Worm (Caenorhabditis elegans) whole organism, L1 larva: Measurements from ENCODE around the gene lst-4.

Experiments used
- C16A3.4 ChIP-seq: fragments of 150-350 bp; optimal IDR thresholded peaks from 2 replicates; lab custom pipeline; 2014; ENCODE audit warnings: missing biosample characterization, missing genetic modification characterization
- aly-2 ChIP-seq: fragments of 150-350 bp; optimal IDR thresholded peaks from 2 replicates; lab custom pipeline; 2014; ENCODE audit warnings: missing biosample characterization, missing genetic modification characterization
- ama-1 ChIP-seq: fragments of 150-350 bp; optimal IDR thresholded peaks from 2 replicates; lab custom pipeline; 2014
- blmp-1 ChIP-seq: fragments of 150-350 bp; optimal IDR thresholded peaks from 2 replicates; lab custom pipeline; 2014; ENCODE audit warnings: missing biosample characterization, missing genetic modification characterization
- ceh-63 ChIP-seq: fragments of 200-800 bp; sonication (Bioruptor generic); optimal IDR thresholded peaks from 2 replicates; lab custom pipeline; 2018; ENCODE audit warnings: mild to moderate bottlenecking, missing genetic modification characterization, missing compliant biosample characterization
- ceh-8 ChIP-seq: fragments of 200-800 bp; sonication (Bioruptor generic); optimal IDR thresholded peaks from 2 replicates; lab custom pipeline; 2018; ENCODE audit warnings: mild to moderate bottlenecking, missing genetic modification characterization, moderate library complexity, missing compliant biosample characterization
- ceh-88 ChIP-seq: fragments of 200-800 bp; sonication (Bioruptor generic); IDR thresholded peaks from 2 replicates; pipeline ENCODE4 v1.3.6; 2022; ENCODE audit warnings: missing genetic modification characterization, missing compliant biosample characterization
- ces-1 ChIP-seq: fragments of 150-350 bp; optimal IDR thresholded peaks from 2 replicates; lab custom pipeline; 2014; ENCODE audit warnings: missing biosample characterization, missing genetic modification reagents, missing genetic modification characterization
- dpl-1 ChIP-seq, 3 experiments: fragments of 150-350 bp in 2 of 3; sonication (generic microtip) in 1 of 3; optimal IDR thresholded peaks; 2 replicates each; lab custom pipeline; 2014 to 2017; ENCODE audit warnings: missing biosample characterization in 3 of 3, missing genetic modification characterization in 3 of 3, missing genetic modification reagents in 3 of 3
- efl-1 ChIP-seq, 4 experiments: fragments of 150-350 bp; optimal IDR thresholded peaks in 3 of 4; peaks in 1 of 4; 1 replicate in 1 of 4; 2 replicates in 3 of 4; lab custom pipeline; 2014; ENCODE audit warnings: missing biosample characterization in 2 of 4, missing genetic modification characterization in 2 of 4, missing genetic modification reagents in 2 of 4
- efl-3 ChIP-seq: fragments of 200-800 bp; sonication (Bioruptor generic); optimal IDR thresholded peaks from 2 replicates; lab custom pipeline; 2018; ENCODE audit warnings: mild to moderate bottlenecking, missing genetic modification characterization, missing compliant biosample characterization
- egl-27 ChIP-seq, 2 experiments: fragments of 150-350 bp in 1 of 2; sonication (generic microtip); optimal IDR thresholded peaks; 3 replicates each; lab custom pipeline; 2017 to 2018; ENCODE audit warnings: missing biosample characterization in 2 of 2, missing genetic modification characterization in 2 of 2, missing genetic modification reagents in 2 of 2
- elt-2 ChIP-seq: sonication (generic microtip); optimal IDR thresholded peaks from 2 replicates; lab custom pipeline; 2016; ENCODE audit warnings: missing genetic modification characterization, mild to moderate bottlenecking, inconsistent platforms, missing compliant biosample characterization, missing genetic modification reagents
- elt-3 ChIP-seq, 6 experiments: fragments of 150-350 bp in 1 of 6; sonication (generic microtip); optimal IDR thresholded peaks; 2 replicates each; lab custom pipeline; 2017 to 2018; ENCODE audit warnings: missing biosample characterization in 6 of 6, missing genetic modification characterization in 6 of 6, inconsistent platforms in 1 of 6
- ets-5 ChIP-seq: fragments of 200-800 bp; sonication (Bioruptor generic); IDR thresholded peaks from 2 replicates; pipeline ENCODE4 v1.3.6; 2022; ENCODE audit warnings: missing genetic modification characterization, missing compliant biosample characterization
- fkh-10 ChIP-seq: sonication (generic microtip); optimal IDR thresholded peaks from 2 replicates; lab custom pipeline; 2017; ENCODE audit warnings: missing biosample characterization, missing genetic modification reagents, missing genetic modification characterization
- fkh-4 ChIP-seq: sonication (generic microtip); optimal IDR thresholded peaks from 2 replicates; lab custom pipeline; 2016; ENCODE audit warnings: missing compliant biosample characterization, missing genetic modification characterization, borderline replicate concordance
- fkh-8 ChIP-seq: sonication (generic microtip); optimal IDR thresholded peaks from 2 replicates; lab custom pipeline; 2016; ENCODE audit warnings: mild to moderate bottlenecking, missing genetic modification characterization, missing compliant biosample characterization
- fos-1 ChIP-seq: fragments of 150-350 bp; optimal IDR thresholded peaks from 2 replicates; lab custom pipeline; 2014; ENCODE audit warnings: missing biosample characterization, missing genetic modification characterization
- hpl-2 ChIP-seq: fragments of 150-350 bp; optimal IDR thresholded peaks from 2 replicates; lab custom pipeline; 2014; ENCODE audit warnings: missing biosample characterization, missing genetic modification reagents, missing genetic modification characterization
- irx-1 ChIP-seq: sonication (generic microtip); optimal IDR thresholded peaks from 2 replicates; lab custom pipeline; 2016; ENCODE audit warnings: missing genetic modification characterization, missing compliant biosample characterization
- isw-1 ChIP-seq: fragments of 200-800 bp; sonication (Bioruptor generic); IDR thresholded peaks from 2 replicates; pipeline ENCODE4 v1.3.6; 2022; ENCODE audit warnings: missing genetic modification characterization, missing compliant biosample characterization
- jun-1 ChIP-seq: fragments of 150-350 bp; optimal IDR thresholded peaks from 2 replicates; lab custom pipeline; 2014; ENCODE audit warnings: missing biosample characterization, missing genetic modification reagents, missing genetic modification characterization
- lin-35 ChIP-seq, 2 experiments: fragments of 150-350 bp; optimal IDR thresholded peaks; 2 replicates each; lab custom pipeline; 2014; ENCODE audit warnings: missing biosample characterization in 2 of 2, missing genetic modification characterization in 2 of 2, missing genetic modification reagents in 2 of 2
- lir-3 ChIP-seq: sonication (generic microtip); optimal IDR thresholded peaks from 2 replicates; lab custom pipeline; 2016; ENCODE audit warnings: mild to moderate bottlenecking, missing genetic modification characterization, moderate library complexity, missing compliant biosample characterization; ENCODE audit not compliant: poor library complexity
- lsy-2 ChIP-seq, 2 experiments: fragments of 150-350 bp; optimal IDR thresholded peaks; 2 replicates each; lab custom pipeline; 2014; ENCODE audit warnings: missing biosample characterization in 2 of 2, missing genetic modification characterization in 2 of 2
- mep-1 ChIP-seq: fragments of 150-350 bp; optimal IDR thresholded peaks from 2 replicates; lab custom pipeline; 2014; ENCODE audit warnings: missing biosample characterization, missing genetic modification characterization
- nhr-11 ChIP-seq: fragments of 150-350 bp; optimal IDR thresholded peaks from 2 replicates; lab custom pipeline; 2014; ENCODE audit warnings: missing biosample characterization, missing genetic modification characterization
- nhr-12 ChIP-seq: sonication (generic microtip); optimal IDR thresholded peaks from 2 replicates; lab custom pipeline; 2017; ENCODE audit warnings: missing biosample characterization, missing genetic modification characterization
- nhr-19 ChIP-seq: fragments of 200-800 bp; sonication (Bioruptor generic); conservative IDR thresholded peaks from 2 replicates; pipeline ENCODE4 v1.3.6; 2022; ENCODE audit warnings: missing genetic modification characterization, missing compliant biosample characterization
- nhr-20 ChIP-seq: sonication (generic microtip); optimal IDR thresholded peaks from 2 replicates; lab custom pipeline; 2016; ENCODE audit warnings: mild to moderate bottlenecking, missing genetic modification characterization, missing compliant biosample characterization
- nhr-237 ChIP-seq: fragments of 150-350 bp; optimal IDR thresholded peaks from 2 replicates; lab custom pipeline; 2014; ENCODE audit warnings: missing biosample characterization, missing genetic modification characterization
- nhr-28 ChIP-seq: fragments of 150-350 bp; optimal IDR thresholded peaks from 2 replicates; lab custom pipeline; 2014; ENCODE audit warnings: missing biosample characterization, missing genetic modification characterization
- nhr-47 ChIP-seq: sonication (generic microtip); optimal IDR thresholded peaks from 2 replicates; lab custom pipeline; 2016; ENCODE audit warnings: mild to moderate bottlenecking, missing genetic modification characterization, moderate library complexity, missing compliant biosample characterization
- nhr-71 ChIP-seq: sonication (generic microtip); optimal IDR thresholded peaks from 2 replicates; lab custom pipeline; 2016; ENCODE audit warnings: mild to moderate bottlenecking, missing genetic modification characterization, moderate library complexity, missing compliant biosample characterization
- nhr-76 ChIP-seq: sonication (generic microtip); optimal IDR thresholded peaks from 2 replicates; lab custom pipeline; 2017; ENCODE audit warnings: missing biosample characterization, missing genetic modification characterization
- nhr-77 ChIP-seq: fragments of 150-350 bp; optimal IDR thresholded peaks from 2 replicates; lab custom pipeline; 2014; ENCODE audit warnings: missing biosample characterization, missing genetic modification characterization
- nhr-85 ChIP-seq: sonication (generic microtip); peaks from one replicate; lab custom pipeline; 2016; ENCODE audit warnings: missing genetic modification characterization, inconsistent platforms, missing compliant biosample characterization
- pag-3 ChIP-seq: sonication (generic microtip); optimal IDR thresholded peaks from 2 replicates; lab custom pipeline; 2017; ENCODE audit warnings: missing genetic modification characterization, mild to moderate bottlenecking, missing compliant biosample characterization, antibody characterized with exemption, borderline replicate concordance; ENCODE audit not compliant: insufficient read depth
- pax-3 ChIP-seq: fragments of 200-800 bp; sonication (Bioruptor generic); optimal IDR thresholded peaks from 2 replicates; lab custom pipeline; 2018; ENCODE audit warnings: mild to moderate bottlenecking, missing genetic modification characterization, moderate library complexity, missing compliant biosample characterization
- pqm-1 ChIP-seq: sonication (generic microtip); optimal IDR thresholded peaks from 3 replicates; lab custom pipeline; 2017; ENCODE audit warnings: missing biosample characterization, missing genetic modification characterization
- rnt-1 ChIP-seq: sonication (generic microtip); optimal IDR thresholded peaks from 2 replicates; lab custom pipeline; 2016; ENCODE audit warnings: mild to moderate bottlenecking, missing genetic modification characterization, moderate library complexity, missing compliant biosample characterization
- snu-23 ChIP-seq: sonication (generic microtip); optimal IDR thresholded peaks from 2 replicates; lab custom pipeline; 2016; ENCODE audit warnings: missing genetic modification characterization, missing compliant biosample characterization
- sox-4 ChIP-seq: sonication (generic microtip); optimal IDR thresholded peaks from 2 replicates; lab custom pipeline; 2016; ENCODE audit warnings: missing genetic modification characterization, missing compliant biosample characterization
- sptf-1 ChIP-seq: fragments of 150-350 bp; optimal IDR thresholded peaks from 2 replicates; lab custom pipeline; 2014; ENCODE audit warnings: missing biosample characterization, missing genetic modification characterization
- sup-37 ChIP-seq: fragments of 200-800 bp; sonication (Bioruptor generic); optimal IDR thresholded peaks from 2 replicates; lab custom pipeline; 2018; ENCODE audit warnings: mild to moderate bottlenecking, missing genetic modification characterization, missing compliant biosample characterization
- swsn-7 ChIP-seq: sonication (generic microtip); optimal IDR thresholded peaks from 2 replicates; lab custom pipeline; 2016; ENCODE audit warnings: missing genetic modification characterization, missing compliant biosample characterization
- tbx-2 ChIP-seq: sonication (generic microtip); optimal IDR thresholded peaks from 2 replicates; lab custom pipeline; 2016; ENCODE audit warnings: missing genetic modification characterization, missing compliant biosample characterization
- tlp-1 ChIP-seq: fragments of 150-350 bp; optimal IDR thresholded peaks from 2 replicates; lab custom pipeline; 2014; ENCODE audit warnings: missing biosample characterization, missing genetic modification characterization
- unc-86 ChIP-seq: sonication (generic microtip); optimal IDR thresholded peaks from 2 replicates; lab custom pipeline; 2016; ENCODE audit warnings: missing genetic modification characterization, missing compliant biosample characterization
- xbp-1 ChIP-seq: sonication (generic microtip); optimal IDR thresholded peaks from 2 replicates; lab custom pipeline; 2016; ENCODE audit warnings: missing genetic modification characterization, missing compliant biosample characterization
- zip-4 ChIP-seq: fragments of 200-800 bp; sonication (Bioruptor generic); optimal IDR thresholded peaks from 2 replicates; lab custom pipeline; 2018; ENCODE audit warnings: mild to moderate bottlenecking, missing genetic modification characterization, moderate library complexity, missing compliant biosample characterization
- ztf-11 ChIP-seq, 2 experiments: sonication (generic microtip); optimal IDR thresholded peaks; 2 replicates each; lab custom pipeline; 2016 to 2017; ENCODE audit warnings: missing genetic modification characterization in 2 of 2, missing biosample characterization in 1 of 2, missing compliant biosample characterization in 1 of 2
- ztf-4 ChIP-seq: fragments of 150-350 bp; optimal IDR thresholded peaks from 2 replicates; lab custom pipeline; 2014; ENCODE audit warnings: missing biosample characterization, missing genetic modification characterization

lst-4 gene

ce11 chrIV:14013692-14014091 lies 56.0 kb downstream of the lst-4 start (continued):
- TF ChIP-seq ceh-63 (GFP tag; lab: Kevin White, UChicago) (no peak), lsy-2 (tag; optimal IDR thresholded peaks at IDR 0.05; lab: Kevin White, UChicago) (peak; percentile 17 to 50), ceh-88 (GFP tag; lab: Robert Waterston, UW) (no peak), pqm-1 (tag; lab: Kevin White, UChicago) (no peak), pax-3 (tag; lab: Kevin White, UChicago) (no peak), egl-27 (tag; optimal IDR thresholded peaks at IDR 0.05; lab: Kevin White, UChicago) (no peak), elt-2 (tag; lab: Kevin White, UChicago) (no peak), snu-23 (GFP tag; lab: Kevin White, UChicago) (no peak), nhr-76 (tag; lab: Kevin White, UChicago) (no peak), ceh-8 (GFP tag; lab: Kevin White, UChicago) (no peak), dpl-1 (GFP tag; optimal IDR thresholded peaks at IDR 0.05; lab: Kevin White, UChicago) (peak in 2 of 3 experiments; percentile 10 to 12), fos-1 (tag; lab: Kevin White, UChicago) (no peak), tbx-2 (tag; lab: Kevin White, UChicago) (peak; percentile 9), nhr-237 (no peak), blmp-1 (tag; lab: Kevin White, UChicago) (no peak), nhr-20 (tag; lab: Kevin White, UChicago) (peak; percentile 30), aly-2 (tag; lab: Kevin White, UChicago) (no peak), efl-1 (optimal IDR thresholded peaks at IDR 0.05; lab: Kevin White, UChicago) (peak in 1 of 2 experiments; percentile 11), efl-1 (GFP tag; optimal IDR thresholded peaks at IDR 0.05 in 1 of 2; lab: Kevin White, UChicago) (peak in 1 of 2 experiments; percentile 2), hpl-2 (GFP tag; lab: Kevin White, UChicago) (no peak), sup-37 (GFP tag; lab: Kevin White, UChicago) (no peak), irx-1 (no peak), isw-1 (GFP tag; lab: Robert Waterston, UW) (no peak), zip-4 (GFP tag; lab: Kevin White, UChicago) (no peak), ama-1 (lab: Kevin White, UChicago) (no peak), nhr-11 (tag; lab: Kevin White, UChicago) (no peak), sox-4 (tag; lab: Kevin White, UChicago) (no peak), nhr-19 (GFP tag; lab: Robert Waterston, UW) (peak; percentile 42), pag-3 (tag; lab: Kevin White, UChicago) (no peak), unc-86 (tag; lab: Kevin White, UChicago) (no peak), nhr-71 (tag; lab: Kevin White, UChicago) (no peak), fkh-4 (tag; lab: Kevin White, UChicago) (no peak), fkh-10 (GFP tag; lab: Kevin White, UChicago) (no peak), nhr-28 (no peak), sptf-1 (no peak), lin-35 (GFP tag; optimal IDR thresholded peaks at IDR 0.05; lab: Kevin White, UChicago) (peak in 1 of 2 experiments; percentile 16), nhr-85 (tag; lab: Kevin White, UChicago) (no peak), efl-3 (GFP tag; lab: Kevin White, UChicago) (no peak), nhr-47 (tag; lab: Kevin White, UChicago) (no peak), lir-3 (no peak), elt-3 (tag; optimal IDR thresholded peaks at IDR 0.05; lab: Kevin White, UChicago) (no peak), swsn-7 (tag; lab: Kevin White, UChicago) (peak; percentile 24), rnt-1 (tag; lab: Kevin White, UChicago) (no peak), xbp-1 (tag; lab: Kevin White, UChicago) (no peak), ztf-11 (tag; optimal IDR thresholded peaks at IDR 0.05; lab: Kevin White, UChicago) (no peak), mep-1 (tag; lab: Kevin White, UChicago) (no peak), fkh-8 (peak; percentile 1), nhr-12 (tag; lab: Kevin White, UChicago) (no peak), tlp-1 (tag; lab: Kevin White, UChicago) (no peak), ets-5 (GFP tag; lab: Robert Waterston, UW) (no peak), nhr-77 (tag; lab: Kevin White, UChicago) (peak; percentile 33), ces-1 (GFP tag; lab: Kevin White, UChicago) (no peak), C16A3.4 (tag; lab: Kevin White, UChicago) (peak; percentile 15), ztf-4 (tag; lab: Kevin White, UChicago) (no peak), jun-1 (tag; lab: Kevin White, UChicago) (no peak)
